Fruit fly (Drosophila melanogaster) whole organism, prepupa: ENCODE results near the gene CG17776.

Experiments
- Blimp-1 ChIP-seq: fragments of 200-800 bp; sonication (Bioruptor generic); optimal IDR thresholded peaks from 3 replicates; lab custom pipeline; 2017; ENCODE audit warnings: missing biosample characterization, missing genetic modification characterization, mild to moderate bottlenecking, moderate library complexity, missing genetic modification reagents
- CG10669 ChIP-seq: fragments of 200-800 bp; sonication (Bioruptor generic); optimal IDR thresholded peaks from 3 replicates; lab custom pipeline; 2018; ENCODE audit warnings: missing biosample characterization, mild to moderate bottlenecking, missing genetic modification characterization, moderate library complexity
- CG11294 ChIP-seq: fragments of 200-800 bp; sonication (Bioruptor generic); IDR thresholded peaks from 2 replicates; pipeline ENCODE4 v1.3.6; 2022; ENCODE audit warnings: missing biosample characterization, missing genetic modification characterization
- CG11762 ChIP-seq: fragments of 200-800 bp; sonication (Bioruptor generic); optimal IDR thresholded peaks from 3 replicates; lab custom pipeline; 2016; ENCODE audit warnings: missing biosample characterization, missing genetic modification characterization; ENCODE audit not compliant: insufficient read depth
- CG1621 ChIP-seq: fragments of 200-800 bp; sonication (Bioruptor generic); optimal IDR thresholded peaks from 3 replicates; lab custom pipeline; 2018; ENCODE audit warnings: missing biosample characterization, mild to moderate bottlenecking, missing genetic modification characterization
- CG16779 ChIP-seq: fragments of 200-800 bp; sonication (Bioruptor generic); optimal IDR thresholded peaks from 3 replicates; lab custom pipeline; 2017; ENCODE audit warnings: missing biosample characterization, mild to moderate bottlenecking, missing genetic modification characterization
- CG3032 ChIP-seq: fragments of 200-800 bp; optimal IDR thresholded peaks from 2 replicates; lab custom pipeline; 2019; ENCODE audit warnings: missing biosample characterization, mild to moderate bottlenecking, missing genetic modification characterization, moderate library complexity
- CG31627 ChIP-seq: fragments of 200-800 bp; sonication (Bioruptor generic); optimal IDR thresholded peaks from 3 replicates; lab custom pipeline; 2016; ENCODE audit warnings: missing biosample characterization, missing genetic modification characterization
- CG34406 ChIP-seq: fragments of 200-800 bp; sonication (Bioruptor generic); optimal IDR thresholded peaks from 3 replicates; lab custom pipeline; 2016; ENCODE audit warnings: missing biosample characterization, missing genetic modification characterization
- CG3919 ChIP-seq: fragments of 200-800 bp; sonication (Bioruptor generic); optimal IDR thresholded peaks from 3 replicates; lab custom pipeline; 2016; ENCODE audit warnings: missing biosample characterization, missing genetic modification characterization
- CG6163 ChIP-seq: fragments of 200-800 bp; sonication (Bioruptor generic); IDR thresholded peaks from 3 replicates; pipeline ENCODE4 v1.3.6; 2022; ENCODE audit warnings: missing biosample characterization, missing genetic modification characterization
- CG6276 ChIP-seq: fragments of 200-800 bp; sonication (Bioruptor generic); optimal IDR thresholded peaks from 2 replicates; lab custom pipeline; 2017; ENCODE audit warnings: missing biosample characterization, mild to moderate bottlenecking, missing genetic modification characterization
- CG6792 ChIP-seq: fragments of 200-800 bp; sonication (Bioruptor generic); optimal IDR thresholded peaks from 3 replicates; lab custom pipeline; 2016; ENCODE audit warnings: missing biosample characterization, missing genetic modification characterization
- CG6808 ChIP-seq: fragments of 200-800 bp; sonication (Bioruptor generic); optimal IDR thresholded peaks from 3 replicates; lab custom pipeline; 2017; ENCODE audit warnings: missing biosample characterization, missing genetic modification characterization, mild to moderate bottlenecking, moderate library complexity, missing genetic modification reagents
- CG6854 ChIP-seq: fragments of 200-800 bp; sonication (Bioruptor generic); optimal IDR thresholded peaks from 2 replicates; lab custom pipeline; 2017; ENCODE audit warnings: missing biosample characterization, mild to moderate bottlenecking, missing genetic modification characterization
- CG7368 ChIP-seq: fragments of 200-800 bp; sonication (Bioruptor generic); optimal IDR thresholded peaks from 3 replicates; lab custom pipeline; 2016; ENCODE audit warnings: missing biosample characterization, missing genetic modification characterization
- CG8319 ChIP-seq: fragments of 200-800 bp; sonication (Bioruptor generic); optimal IDR thresholded peaks from 3 replicates; lab custom pipeline; 2016; ENCODE audit warnings: missing biosample characterization, missing genetic modification characterization
- CG8632 ChIP-seq: fragments of 200-800 bp; sonication (Bioruptor generic); optimal IDR thresholded peaks from 3 replicates; lab custom pipeline; 2016; ENCODE audit warnings: missing biosample characterization, missing genetic modification characterization
- CG9139 ChIP-seq: fragments of 200-800 bp; sonication (Bioruptor generic); optimal IDR thresholded peaks from 3 replicates; lab custom pipeline; 2017; ENCODE audit warnings: missing biosample characterization, mild to moderate bottlenecking, missing genetic modification characterization
- Eip75B ChIP-seq: fragments of 200-800 bp; sonication (Bioruptor generic); optimal IDR thresholded peaks from 3 replicates; lab custom pipeline; 2016; ENCODE audit warnings: missing biosample characterization, missing genetic modification characterization
- Eip78C ChIP-seq: fragments of 200-800 bp; sonication (Bioruptor generic); peaks from one replicate; lab custom pipeline; 2016; ENCODE audit warnings: missing biosample characterization, missing genetic modification characterization
- Ets21C ChIP-seq: fragments of 200-800 bp; sonication (Bioruptor generic); optimal IDR thresholded peaks from 3 replicates; lab custom pipeline; 2016; ENCODE audit warnings: missing biosample characterization, missing genetic modification characterization
- Ets96B ChIP-seq: fragments of 200-800 bp; optimal IDR thresholded peaks from 2 replicates; lab custom pipeline; 2019; ENCODE audit warnings: missing biosample characterization, mild to moderate bottlenecking, missing genetic modification characterization, moderate library complexity
- Gug ChIP-seq: fragments of 200-800 bp; sonication (Bioruptor generic); IDR thresholded peaks from 2 replicates; pipeline ENCODE4 v1.3.6; 2022; ENCODE audit warnings: missing biosample characterization, missing genetic modification characterization
- Hr38 ChIP-seq: sonication (Bioruptor generic); optimal IDR thresholded peaks from 2 replicates; lab custom pipeline; 2016; ENCODE audit warnings: missing biosample characterization, missing genetic modification characterization
- Hr39 ChIP-seq: fragments of 200-800 bp; sonication (Bioruptor generic); optimal IDR thresholded peaks from 2 replicates; lab custom pipeline; 2016; ENCODE audit warnings: missing biosample characterization, missing genetic modification characterization
- Hr4 ChIP-seq: fragments of 200-800 bp; sonication (Bioruptor generic); optimal IDR thresholded peaks from 3 replicates; lab custom pipeline; 2016; ENCODE audit warnings: missing biosample characterization, missing genetic modification characterization
- Lpt ChIP-seq: fragments of 200-800 bp; sonication (Bioruptor generic); optimal IDR thresholded peaks from 3 replicates; lab custom pipeline; 2016; ENCODE audit warnings: missing biosample characterization, missing genetic modification characterization
- Met ChIP-seq: fragments of 200-800 bp; sonication (Bioruptor generic); optimal IDR thresholded peaks from 3 replicates; lab custom pipeline; 2016; ENCODE audit warnings: missing biosample characterization, missing genetic modification characterization
- OdsH ChIP-seq: fragments of 200-800 bp; sonication (Bioruptor generic); optimal IDR thresholded peaks from 3 replicates; lab custom pipeline; 2016; ENCODE audit warnings: missing biosample characterization, missing genetic modification characterization
- Smox ChIP-seq: fragments of 200-800 bp; sonication (Bioruptor generic); optimal IDR thresholded peaks from 3 replicates; lab custom pipeline; 2016; ENCODE audit warnings: missing biosample characterization, missing genetic modification characterization
- Sox102F ChIP-seq: fragments of 200-800 bp; sonication (Bioruptor generic); optimal IDR thresholded peaks from 2 replicates; lab custom pipeline; 2016; ENCODE audit warnings: missing biosample characterization, mild to moderate bottlenecking, missing genetic modification characterization
- Sox14 ChIP-seq: fragments of 200-800 bp; sonication (Bioruptor generic); optimal IDR thresholded peaks from 3 replicates; lab custom pipeline; 2016; ENCODE audit warnings: missing biosample characterization, missing genetic modification characterization
- Sox15 ChIP-seq: fragments of 200-800 bp; sonication (Bioruptor generic); optimal IDR thresholded peaks from 3 replicates; lab custom pipeline; 2016; ENCODE audit warnings: missing biosample characterization, missing genetic modification characterization
- achi ChIP-seq: fragments of 200-800 bp; sonication (Bioruptor generic); optimal IDR thresholded peaks from 3 replicates; lab custom pipeline; 2016; ENCODE audit warnings: missing biosample characterization, missing genetic modification characterization
- acj6 ChIP-seq: fragments of 200-800 bp; sonication (Bioruptor generic); optimal IDR thresholded peaks from 3 replicates; lab custom pipeline; 2016; ENCODE audit warnings: missing biosample characterization, missing genetic modification characterization
- cyc ChIP-seq: fragments of 200-800 bp; sonication (Bioruptor generic); optimal IDR thresholded peaks from 3 replicates; lab custom pipeline; 2016; ENCODE audit warnings: missing biosample characterization, missing genetic modification characterization
- dac ChIP-seq: fragments of 200-800 bp; sonication (Bioruptor generic); optimal IDR thresholded peaks from 2 replicates; lab custom pipeline; 2017; ENCODE audit warnings: missing biosample characterization, mild to moderate bottlenecking, missing genetic modification characterization
- dsx ChIP-seq: fragments of 200-800 bp; optimal IDR thresholded peaks from 3 replicates; lab custom pipeline; 2019; ENCODE audit warnings: missing biosample characterization, mild to moderate bottlenecking, missing genetic modification characterization, moderate library complexity; ENCODE audit not compliant: poor library complexity, severe bottlenecking
- eg ChIP-seq: fragments of 200-800 bp; sonication (Bioruptor generic); IDR thresholded peaks from 3 replicates; pipeline ENCODE4 v1.3.6; 2022; ENCODE audit warnings: missing biosample characterization, missing genetic modification characterization
- esn ChIP-seq: fragments of 200-800 bp; sonication (Bioruptor generic); optimal IDR thresholded peaks from 2 replicates; lab custom pipeline; 2016; ENCODE audit warnings: missing biosample characterization, mild to moderate bottlenecking, missing genetic modification characterization, moderate library complexity
- fd59A ChIP-seq: fragments of 200-800 bp; sonication (Bioruptor generic); optimal IDR thresholded peaks from 2 replicates; lab custom pipeline; 2017; ENCODE audit warnings: missing biosample characterization, mild to moderate bottlenecking, missing genetic modification characterization, missing genetic modification reagents
- fd85E ChIP-seq: fragments of 200-800 bp; sonication (Bioruptor generic); optimal IDR thresholded peaks from 3 replicates; lab custom pipeline; 2016; ENCODE audit warnings: missing biosample characterization, missing genetic modification characterization
- fkh ChIP-seq: fragments of 200-800 bp; sonication (Bioruptor generic); optimal IDR thresholded peaks from 3 replicates; lab custom pipeline; 2017; ENCODE audit warnings: missing biosample characterization, mild to moderate bottlenecking, missing genetic modification characterization, moderate library complexity
- lz ChIP-seq: fragments of 200-800 bp; sonication (Bioruptor generic); optimal IDR thresholded peaks from 3 replicates; lab custom pipeline; 2016; ENCODE audit warnings: missing biosample characterization, missing genetic modification characterization
- net ChIP-seq: fragments of 200-800 bp; sonication (Bioruptor generic); optimal IDR thresholded peaks from 3 replicates; lab custom pipeline; 2016; ENCODE audit warnings: missing biosample characterization, missing genetic modification characterization
- pdm3 ChIP-seq: fragments of 200-800 bp; sonication (Bioruptor generic); optimal IDR thresholded peaks from 3 replicates; lab custom pipeline; 2016; ENCODE audit warnings: missing biosample characterization, missing genetic modification characterization
- salr ChIP-seq, 2 experiments: fragments of 200-800 bp; sonication (Bioruptor generic); optimal IDR thresholded peaks; 3 replicates each; lab custom pipeline; 2016 to 2018; ENCODE audit warnings: missing biosample characterization in 2 of 2, missing genetic modification characterization in 2 of 2, mild to moderate bottlenecking in 1 of 2
- spab ChIP-seq: fragments of 200-800 bp; sonication (Bioruptor generic); optimal IDR thresholded peaks from 2 replicates; lab custom pipeline; 2017; ENCODE audit warnings: missing biosample characterization, mild to moderate bottlenecking, missing genetic modification characterization, missing genetic modification reagents
- ss ChIP-seq, 2 experiments: fragments of 200-800 bp; sonication (Bioruptor generic); optimal IDR thresholded peaks; 2 replicates in 1 of 2; 3 replicates in 1 of 2; lab custom pipeline; 2017 to 2018; ENCODE audit warnings: mild to moderate bottlenecking in 2 of 2, missing biosample characterization in 2 of 2, missing genetic modification characterization in 2 of 2, moderate library complexity in 1 of 2
- svp ChIP-seq: fragments of 200-800 bp; sonication (Bioruptor generic); peaks from one replicate; lab custom pipeline; 2016; ENCODE audit warnings: missing biosample characterization, missing genetic modification characterization
- topi ChIP-seq: fragments of 200-800 bp; sonication (Bioruptor generic); optimal IDR thresholded peaks from 3 replicates; lab custom pipeline; 2016; ENCODE audit warnings: missing biosample characterization, missing genetic modification characterization
- vri ChIP-seq: fragments of 200-800 bp; sonication (Bioruptor generic); optimal IDR thresholded peaks from 3 replicates; lab custom pipeline; 2016; ENCODE audit warnings: missing biosample characterization, mild to moderate bottlenecking, missing genetic modification characterization

CG17776 gene

DNA sequence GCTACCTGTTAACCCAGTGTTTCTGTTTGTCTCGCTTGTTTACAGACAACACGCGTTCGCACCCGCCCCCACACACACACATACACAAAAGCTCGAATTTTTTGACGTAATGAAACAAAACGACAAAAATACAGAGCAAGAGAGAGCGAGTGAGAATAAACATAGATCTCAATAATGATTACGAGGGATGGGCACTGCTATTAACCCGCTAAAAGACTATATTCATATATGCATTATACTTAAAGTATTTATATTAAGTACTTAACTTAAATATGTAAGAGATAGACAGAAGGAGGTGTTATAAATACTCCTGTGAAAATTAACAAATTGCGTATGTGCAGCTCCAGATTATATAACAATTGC is 42.7 kb upstream of the CG17776 start:
- TF ChIP-seq CG10669 (GFP tag; lab: Kevin White, UChicago) (peak; percentile 12), Ets21C (GFP tag; lab: Kevin White, UChicago) (no peak), CG31627 (GFP tag; lab: Kevin White, UChicago) (no peak), Eip78C (GFP tag; lab: Kevin White, UChicago) (peak; percentile 86), CG11294 (GFP tag; lab: Robert Waterston, UW) (no peak), Lpt (GFP tag; lab: Kevin White, UChicago) (no peak), CG3032 (peak; percentile 36), CG6808 (GFP tag; lab: Kevin White, UChicago) (peak; percentile 53), CG16779 (peak; percentile 1), CG6854 (peak; percentile 46), CG8632 (GFP tag; lab: Kevin White, UChicago) (peak; percentile 37), Ets96B (tag; lab: Kevin White, UChicago) (peak; percentile 16), salr (GFP tag; optimal IDR thresholded peaks at IDR 0.05; lab: Kevin White, UChicago) (peak in 1 of 2 experiments; percentile 18), esn (GFP tag; lab: Kevin White, UChicago) (peak; percentile 42), topi (GFP tag; lab: Kevin White, UChicago) (peak; percentile 31), pdm3 (GFP tag; lab: Kevin White, UChicago) (peak; percentile 9), Met (GFP tag; lab: Kevin White, UChicago) (peak; percentile 58), dsx (GFP tag; lab: Kevin White, UChicago) (no peak), spab (no peak), svp (GFP tag; lab: Kevin White, UChicago) (peak; percentile 75), eg (GFP tag; lab: Robert Waterston, UW) (peak; percentile 59), lz (no peak), Sox14 (no peak), Hr38 (GFP tag; lab: Kevin White, UChicago) (no peak), CG6163 (GFP tag; lab: Robert Waterston, UW) (peak; percentile 35; the same call in 1 of the 3 replicates), CG11762 (GFP tag; lab: Kevin White, UChicago) (peak; percentile 22), Hr4 (GFP tag; lab: Kevin White, UChicago) (peak; percentile 41), CG3919 (peak; percentile 42), Gug (GFP tag; lab: Robert Waterston, UW) (no peak), CG34406 (peak; percentile 29), acj6 (GFP tag; lab: Kevin White, UChicago) (no peak), fkh (GFP tag; lab: Kevin White, UChicago) (peak; percentile 95), Sox15 (GFP tag; lab: Kevin White, UChicago) (no peak), CG6276 (GFP tag; lab: Kevin White, UChicago) (peak; percentile 59), CG1621 (tag; lab: Kevin White, UChicago) (no peak), CG7368 (GFP tag; lab: Kevin White, UChicago) (peak; percentile 14), cyc (GFP tag; lab: Kevin White, UChicago) (peak; percentile 41), OdsH (GFP tag; lab: Kevin White, UChicago) (peak; percentile 14), fd85E (GFP tag; lab: Kevin White, UChicago) (no peak), net (peak; percentile 6), Blimp-1 (GFP tag; lab: Kevin White, UChicago) (peak; percentile 22), dac (GFP tag; lab: Kevin White, UChicago) (no peak), CG9139 (GFP tag; lab: Kevin White, UChicago) (no peak), Eip75B (no peak), Sox102F (GFP tag; lab: Kevin White, UChicago) (peak; percentile 52), CG6792 (GFP tag; lab: Kevin White, UChicago) (peak; percentile 30), Hr39 (GFP tag; lab: Kevin White, UChicago) (no peak), Smox (no peak), fd59A (GFP tag; lab: Kevin White, UChicago) (no peak), ss (GFP tag; optimal IDR thresholded peaks at IDR 0.05; lab: Kevin White, UChicago) (peak in 1 of 2 experiments; percentile 64), CG8319 (GFP tag; lab: Kevin White, UChicago) (no peak), vri (GFP tag; lab: Kevin White, UChicago) (peak; percentile 85), achi (peak; percentile 29)
